Fruit fly (Drosophila melanogaster): ENCODE results near the gene CG18814.

The CG18814 gene

DNA sequence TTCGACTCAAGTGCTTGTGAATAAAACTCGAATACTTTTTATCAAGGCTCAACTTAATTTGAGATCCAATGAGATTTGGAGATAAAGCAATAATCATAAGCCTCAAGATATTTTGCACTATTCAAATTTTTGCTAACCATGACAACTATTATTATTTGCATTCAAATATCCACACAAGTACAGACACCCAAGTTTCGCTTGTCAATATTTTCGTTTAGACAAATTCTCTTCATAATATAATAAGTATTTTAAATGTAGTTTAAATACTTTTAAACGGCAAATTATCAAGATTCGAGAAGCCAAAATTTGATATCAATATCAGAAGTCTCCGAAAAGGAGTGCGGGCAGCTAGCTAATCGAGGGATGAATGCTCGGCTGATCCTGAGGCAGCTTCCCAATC, 40.1 kb upstream of the CG18814 start, which contains the start of gene CG33061:
CG33061 (plus strand) TSS at position 301 of the 400 bp plus-strand sequence.
- TF ChIP-seq zfh2 (GFP tag; optimal IDR thresholded peaks at IDR 0.05) = no peak
- no peak for TF ChIP-seq CG17328 (GFP tag; IDR thresholded peaks at IDR 0.05)

DNA sequence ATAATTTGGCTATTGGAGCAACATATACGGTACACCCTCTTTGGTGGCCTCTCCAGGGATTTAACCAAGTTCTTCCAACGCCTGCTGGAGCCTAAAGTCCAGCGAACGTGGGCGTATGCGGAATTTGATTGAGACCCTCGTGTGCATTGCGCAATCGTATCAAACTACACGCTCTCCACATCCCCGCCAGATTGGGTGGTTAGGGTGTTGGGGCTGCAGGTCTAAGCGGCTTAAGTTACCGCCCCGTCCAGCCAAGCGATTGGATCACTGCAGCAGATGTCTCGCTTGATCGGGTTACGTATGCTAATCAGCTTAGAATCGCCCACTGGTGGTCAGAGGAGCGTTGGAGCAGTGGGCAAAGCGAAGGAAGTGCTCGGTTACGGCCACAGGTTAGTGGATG, 38.9 kb upstream of the CG18814 start, which contains the start of gene CG33060:
CG33060 (plus strand) TSS at position 301 of the 400 bp plus-strand sequence.
- TF ChIP-seq ATbp (GFP tag; optimal IDR thresholded peaks at IDR 0.05) (no peak), Xrp1 (GFP tag; IDR thresholded peaks at IDR 0.05) (no peak), nmo (GFP tag; optimal IDR thresholded peaks at IDR 0.05) (no peak), dpn (GFP tag; optimal IDR thresholded peaks at IDR 0.05) (no peak), CG31441 (GFP tag; IDR thresholded peaks at IDR 0.05) (no peak), Hr3 (GFP tag; optimal IDR thresholded peaks at IDR 0.05) (no peak), chm (GFP tag; IDR thresholded peaks at IDR 0.05) (no peak), sc (optimal IDR thresholded peaks at IDR 0.05) (no peak), sc (GFP tag; optimal IDR thresholded peaks at IDR 0.05) (no peak), CG7928 (GFP tag; optimal IDR thresholded peaks at IDR 0.05) (no peak), CG18476 (GFP tag; optimal IDR thresholded peaks at IDR 0.05) (no peak), zen (tag; optimal IDR thresholded peaks at IDR 0.05) (no peak), gcm (GFP tag; optimal IDR thresholded peaks at IDR 0.05) (no peak), CG13296 (GFP tag; optimal IDR thresholded peaks at IDR 0.05) (no peak), wek (GFP tag; optimal IDR thresholded peaks at IDR 0.05) (no peak), fd64A (GFP tag; optimal IDR thresholded peaks at IDR 0.05) (no peak), tna (GFP tag; IDR thresholded peaks at IDR 0.05; ENCODE audit: partially characterized antibody) (no peak)

DNA sequence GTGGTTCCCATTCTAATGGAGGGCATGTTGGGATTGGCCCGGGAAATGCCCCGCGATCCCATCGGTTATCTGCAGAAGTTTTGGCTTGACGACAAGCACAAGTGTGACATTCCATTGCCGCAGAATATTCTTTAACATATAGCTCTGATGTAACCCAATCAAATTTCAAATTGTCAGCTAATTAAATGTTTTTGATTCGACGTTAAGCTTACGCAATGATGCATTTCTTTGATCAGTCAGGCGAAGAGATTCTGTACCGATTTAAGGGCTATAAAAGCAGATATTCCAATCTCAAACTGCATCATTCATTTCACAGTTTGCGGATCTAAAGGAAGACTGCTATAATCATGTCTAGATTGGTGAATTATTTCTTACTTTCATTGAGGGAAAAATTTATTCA, 38.0 kb upstream of the CG18814 start, which contains the start of gene retinin:
retinin (plus strand) TSS at position 301 of the 400 bp plus-strand sequence.
- TF ChIP-seq ato (GFP tag; IDR thresholded peaks at IDR 0.05; ENCODE audit: partially characterized antibody) (no peak), Rfx (GFP tag; IDR thresholded peaks at IDR 0.05) (no peak), Oaz (GFP tag; IDR thresholded peaks at IDR 0.05) (no peak)

DNA sequence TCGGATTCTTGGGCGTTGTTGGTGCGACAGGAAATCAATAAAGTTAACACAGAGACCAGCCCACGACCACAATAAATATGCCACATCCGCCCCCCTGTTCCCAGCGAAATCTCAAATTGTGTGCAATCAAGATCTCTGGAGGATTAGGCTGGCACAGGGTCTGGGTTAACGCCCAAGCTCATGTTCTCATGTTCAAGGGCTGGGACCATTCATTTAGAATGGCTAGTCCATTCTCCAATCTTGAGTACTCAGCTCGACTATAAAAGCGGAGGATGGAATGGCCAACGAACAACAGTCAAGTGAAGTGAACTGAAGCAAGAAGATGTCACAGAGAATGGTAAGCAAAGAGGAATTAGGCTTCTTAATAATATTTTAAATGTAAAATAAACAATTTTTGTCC, 36.6 kb upstream of the CG18814 start, which contains the start of gene CG13056:
CG13056 (plus strand) TSS at position 301 of the 400 bp plus-strand sequence.
- no peak for TF ChIP-seq eve (GFP tag; optimal IDR thresholded peaks at IDR 0.05)
- TF ChIP-seq CG1024 (GFP tag; IDR thresholded peaks at IDR 0.05) = no peak
- no peak for TF ChIP-seq Atf-2 (GFP tag; optimal IDR thresholded peaks at IDR 0.05)
- TF ChIP-seq chinmo (GFP tag; IDR thresholded peaks at IDR 0.05; ENCODE audit: partially characterized antibody) = no peak
- no peak for TF ChIP-seq Hr78 (GFP tag; optimal IDR thresholded peaks at IDR 0.05)
- no peak for TF ChIP-seq sc (optimal IDR thresholded peaks at IDR 0.05)
- TF ChIP-seq sc (GFP tag; optimal IDR thresholded peaks at IDR 0.05) = no peak
- no peak for TF ChIP-seq Sin3A (optimal IDR thresholded peaks at IDR 0.05)
- TF ChIP-seq Dad (GFP tag; optimal IDR thresholded peaks at IDR 0.05) = no peak
- no peak for TF ChIP-seq CG12299 (tag; optimal IDR thresholded peaks at IDR 0.05)
- TF ChIP-seq CTCF (GFP tag; optimal IDR thresholded peaks at IDR 0.05) = no peak
- TF ChIP-seq unpg (GFP tag; optimal IDR thresholded peaks at IDR 0.05) = no peak
- TF ChIP-seq Hr3 (GFP tag; optimal IDR thresholded peaks at IDR 0.05) = no peak
- no peak for TF ChIP-seq Rfx (GFP tag; IDR thresholded peaks at IDR 0.05)
- no peak for TF ChIP-seq esg (GFP tag; conservative IDR thresholded peaks at IDR 0.05)
- TF ChIP-seq CG30431 (GFP tag; optimal IDR thresholded peaks at IDR 0.05) = no peak
- TF ChIP-seq HLHmδ (GFP tag; optimal IDR thresholded peaks at IDR 0.05) = no peak

DNA sequence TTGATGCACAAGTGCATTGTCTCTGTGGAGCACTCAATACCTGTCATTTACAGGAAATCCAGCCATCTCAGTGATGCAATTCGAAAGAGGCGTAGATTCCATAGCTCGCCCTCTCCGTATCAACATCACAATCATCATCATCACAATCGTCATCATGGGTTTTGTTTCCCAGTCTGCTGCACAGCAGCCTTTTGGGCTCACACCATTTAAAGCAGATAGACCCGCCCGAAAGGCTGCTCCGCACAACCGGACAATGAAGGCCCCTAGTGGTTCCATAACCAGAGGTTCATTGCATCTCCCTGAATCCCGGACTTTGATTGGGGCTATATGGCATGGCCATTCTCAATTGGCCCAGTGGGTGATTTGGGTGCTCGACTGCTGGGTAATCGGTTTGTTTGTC, 34.8 kb upstream of the CG18814 start:
- TF ChIP-seq zfh1 (GFP tag; IDR thresholded peaks at IDR 0.05) = no peak
- peak; percentile 58; the same call in 1 of the 3 replicates for TF ChIP-seq ci (GFP tag; IDR thresholded peaks at IDR 0.05)
- TF ChIP-seq sd (tag; optimal IDR thresholded peaks at IDR 0.05) = no peak
- peak in 1 of 3 experiments; percentile 53 for TF ChIP-seq lola (GFP tag; optimal IDR thresholded peaks at IDR 0.05)
- peak; percentile 46 for TF ChIP-seq CG12769 (tag; optimal IDR thresholded peaks at IDR 0.05)
- TF ChIP-seq CG31441 (GFP tag; IDR thresholded peaks at IDR 0.05) = no peak
- no peak for TF ChIP-seq CG6765 (GFP tag; optimal IDR thresholded peaks at IDR 0.05)
- TF ChIP-seq CG13287 (GFP tag; IDR thresholded peaks at IDR 0.05; ENCODE audit: partially characterized antibody) = peak; percentile 45; the same call in 1 of the 2 replicates
- TF ChIP-seq tup (GFP tag; optimal IDR thresholded peaks at IDR 0.05) = no peak
- TF ChIP-seq CG8290 (GFP tag; optimal IDR thresholded peaks at IDR 0.05) = no peak
- peak in 1 of 2 experiments; percentile 31 for TF ChIP-seq CG8290 (tag; optimal IDR thresholded peaks at IDR 0.05)
- peak in 1 of 2 experiments; percentile 65 for TF ChIP-seq Pdp1 (GFP tag; optimal IDR thresholded peaks at IDR 0.05)

All from whole organism, embryonic.